Worm (Caenorhabditis elegans) whole organism, late embryonic: Measurements from ENCODE around the gene C07E3.10.

ENCODE experiments used
- C08G9.2 ChIP-seq: sonication (generic microtip); optimal IDR thresholded peaks from 2 replicates; lab custom pipeline; 2016; ENCODE audit warnings: mild to moderate bottlenecking, missing genetic modification characterization, moderate library complexity, missing compliant biosample characterization
- C38D4.7 ChIP-seq: fragments of 200-800 bp; sonication (Bioruptor generic); optimal IDR thresholded peaks from 2 replicates; lab custom pipeline; 2018; ENCODE audit warnings: mild to moderate bottlenecking, missing genetic modification characterization, moderate library complexity, missing compliant biosample characterization
- F13H6.1 ChIP-seq: sonication (generic microtip); optimal IDR thresholded peaks from 2 replicates; lab custom pipeline; 2016; ENCODE audit warnings: missing genetic modification characterization, missing compliant biosample characterization
- T23F11.4 ChIP-seq: fragments of 200-800 bp; sonication (Bioruptor generic); optimal IDR thresholded peaks from 2 replicates; lab custom pipeline; 2018; ENCODE audit warnings: mild to moderate bottlenecking, missing genetic modification characterization, missing compliant biosample characterization
- ahr-1 ChIP-seq: sonication (generic microtip); optimal IDR thresholded peaks from 2 replicates; lab custom pipeline; 2016; ENCODE audit warnings: missing genetic modification characterization, missing compliant biosample characterization
- ceh-14 ChIP-seq: sonication (generic microtip); optimal IDR thresholded peaks from 2 replicates; lab custom pipeline; 2016; ENCODE audit warnings: missing genotype, missing genetic modification characterization, missing compliant biosample characterization
- ceh-18 ChIP-seq: sonication (generic microtip); optimal IDR thresholded peaks from 2 replicates; lab custom pipeline; 2016; ENCODE audit warnings: missing genetic modification characterization, missing compliant biosample characterization
- ceh-2 ChIP-seq: sonication (generic microtip); optimal IDR thresholded peaks from 2 replicates; lab custom pipeline; 2016; ENCODE audit warnings: missing genotype, missing genetic modification characterization, missing compliant biosample characterization
- ceh-31 ChIP-seq: sonication (generic microtip); optimal IDR thresholded peaks from 2 replicates; lab custom pipeline; 2016; ENCODE audit warnings: missing genetic modification characterization, missing compliant biosample characterization
- ceh-34 ChIP-seq: sonication (generic microtip); optimal IDR thresholded peaks from 2 replicates; lab custom pipeline; 2016; ENCODE audit warnings: mild to moderate bottlenecking, missing genetic modification characterization, missing compliant biosample characterization
- ceh-45 ChIP-seq: fragments of 200-800 bp; sonication (Bioruptor generic); IDR thresholded peaks from 2 replicates; pipeline ENCODE4 v1.3.6; 2022; ENCODE audit warnings: missing genetic modification reagents, missing genetic modification characterization, missing compliant biosample characterization
- ceh-48 ChIP-seq: sonication (generic microtip); optimal IDR thresholded peaks from 2 replicates; lab custom pipeline; 2016; ENCODE audit warnings: missing genetic modification characterization, inconsistent platforms, missing compliant biosample characterization
- ceh-6 ChIP-seq: fragments of 200-800 bp; sonication (Bioruptor generic); optimal IDR thresholded peaks from 2 replicates; lab custom pipeline; 2018; ENCODE audit warnings: mild to moderate bottlenecking, missing genetic modification characterization, missing compliant biosample characterization
- che-1 ChIP-seq: sonication (generic microtip); optimal IDR thresholded peaks from 2 replicates; lab custom pipeline; 2016; ENCODE audit warnings: mild to moderate bottlenecking, missing genetic modification characterization, missing compliant biosample characterization
- ets-4 ChIP-seq: sonication (generic microtip); optimal IDR thresholded peaks from 2 replicates; lab custom pipeline; 2016; ENCODE audit warnings: missing genetic modification characterization, missing compliant biosample characterization
- fax-1 ChIP-seq: sonication (generic microtip); optimal IDR thresholded peaks from 2 replicates; lab custom pipeline; 2016; ENCODE audit warnings: missing genotype, missing genetic modification characterization, missing compliant biosample characterization
- fkh-10 ChIP-seq: fragments of 150-350 bp; optimal IDR thresholded peaks from 2 replicates; lab custom pipeline; 2014; ENCODE audit warnings: missing biosample characterization, missing genetic modification reagents, missing genetic modification characterization
- gmeb-2 ChIP-seq: sonication (generic microtip); optimal IDR thresholded peaks from 2 replicates; lab custom pipeline; 2016; ENCODE audit warnings: missing genetic modification characterization, inconsistent platforms, missing compliant biosample characterization
- hlh-13 ChIP-seq: fragments of 200-800 bp; sonication (Bioruptor generic); optimal IDR thresholded peaks from 2 replicates; lab custom pipeline; 2018; ENCODE audit warnings: mild to moderate bottlenecking, missing genetic modification characterization, missing compliant biosample characterization
- hlh-15 ChIP-seq: sonication (generic microtip); optimal IDR thresholded peaks from 2 replicates; lab custom pipeline; 2016; ENCODE audit warnings: missing genetic modification characterization, missing compliant biosample characterization
- hlh-30 ChIP-seq: sonication (generic microtip); optimal IDR thresholded peaks from 2 replicates; lab custom pipeline; 2017; ENCODE audit warnings: antibody characterized with exemption, missing genetic modification characterization, missing compliant biosample characterization; ENCODE audit not compliant: insufficient read depth
- lim-6 ChIP-seq: sonication (generic microtip); optimal IDR thresholded peaks from 2 replicates; lab custom pipeline; 2016; ENCODE audit warnings: missing genetic modification characterization, missing compliant biosample characterization
- lin-11 ChIP-seq: fragments of 200-800 bp; sonication (Bioruptor generic); optimal IDR thresholded peaks from 2 replicates; lab custom pipeline; 2018; ENCODE audit warnings: mild to moderate bottlenecking, missing genetic modification characterization, missing compliant biosample characterization
- nfya-1 ChIP-seq: sonication (generic microtip); optimal IDR thresholded peaks from 2 replicates; lab custom pipeline; 2017; ENCODE audit warnings: missing genetic modification characterization, mild to moderate bottlenecking, missing compliant biosample characterization, antibody characterized with exemption, moderate library complexity
- nhr-232 ChIP-seq: sonication (generic microtip); optimal IDR thresholded peaks from 2 replicates; lab custom pipeline; 2016; ENCODE audit warnings: missing genetic modification characterization, missing compliant biosample characterization
- npax-4 ChIP-seq: sonication (generic microtip); optimal IDR thresholded peaks from 2 replicates; lab custom pipeline; 2016; ENCODE audit warnings: missing genetic modification characterization, missing compliant biosample characterization
- pat-9 ChIP-seq: fragments of 200-800 bp; sonication (Bioruptor generic); optimal IDR thresholded peaks from 2 replicates; lab custom pipeline; 2018; ENCODE audit warnings: mild to moderate bottlenecking, missing genetic modification characterization, moderate library complexity, missing compliant biosample characterization
- pax-1 ChIP-seq: fragments of 150-350 bp; optimal IDR thresholded peaks from 2 replicates; lab custom pipeline; 2014; ENCODE audit warnings: missing biosample characterization, missing genetic modification characterization
- sdc-2 ChIP-seq: sonication (generic microtip); optimal IDR thresholded peaks from 2 replicates; lab custom pipeline; 2016; ENCODE audit warnings: missing genotype, missing genetic modification characterization, missing compliant biosample characterization
- sox-4 ChIP-seq: sonication (generic microtip); optimal IDR thresholded peaks from 2 replicates; lab custom pipeline; 2017; ENCODE audit warnings: mild to moderate bottlenecking, missing genetic modification characterization, inconsistent platforms, missing compliant biosample characterization
- syd-9 ChIP-seq: sonication (generic microtip); optimal IDR thresholded peaks from 2 replicates; lab custom pipeline; 2016; ENCODE audit warnings: mild to moderate bottlenecking, missing genetic modification characterization, moderate library complexity, missing compliant biosample characterization
- ttx-3 ChIP-seq: sonication (generic microtip); optimal IDR thresholded peaks from 2 replicates; lab custom pipeline; 2016; ENCODE audit warnings: missing genetic modification reagents, missing genetic modification characterization, missing compliant biosample characterization
- unc-3 ChIP-seq, 2 experiments: fragments of 200-800 bp in 1 of 2; sonication (Bioruptor generic) in 1 of 2; sonication (generic microtip) in 1 of 2; conservative IDR thresholded peaks in 1 of 2; optimal IDR thresholded peaks in 1 of 2; 2 replicates each; pipeline versions ENCODE4 v1.3.6 to Lab custom; 2016 to 2022; ENCODE audit warnings: missing compliant biosample characterization in 2 of 2, missing genetic modification characterization in 2 of 2, missing genetic modification reagents in 1 of 2
- unc-42 ChIP-seq: sonication (generic microtip); optimal IDR thresholded peaks from 2 replicates; lab custom pipeline; 2016; ENCODE audit warnings: missing genotype, missing genetic modification characterization, missing compliant biosample characterization
- unc-55 ChIP-seq: sonication (generic microtip); optimal IDR thresholded peaks from 2 replicates; lab custom pipeline; 2017; ENCODE audit warnings: missing biosample characterization, missing genetic modification reagents, missing genetic modification characterization
- unc-86 ChIP-seq: sonication (generic microtip); optimal IDR thresholded peaks from 2 replicates; lab custom pipeline; 2016; ENCODE audit warnings: missing genetic modification characterization, missing compliant biosample characterization
- zip-5 ChIP-seq: sonication (generic microtip); optimal IDR thresholded peaks from 2 replicates; lab custom pipeline; 2016; ENCODE audit warnings: missing genetic modification characterization, missing compliant biosample characterization
- ztf-16 ChIP-seq: sonication (generic microtip); optimal IDR thresholded peaks from 2 replicates; lab custom pipeline; 2017; ENCODE audit warnings: missing genetic modification characterization, missing compliant biosample characterization

Gene C07E3.10

DNA sequence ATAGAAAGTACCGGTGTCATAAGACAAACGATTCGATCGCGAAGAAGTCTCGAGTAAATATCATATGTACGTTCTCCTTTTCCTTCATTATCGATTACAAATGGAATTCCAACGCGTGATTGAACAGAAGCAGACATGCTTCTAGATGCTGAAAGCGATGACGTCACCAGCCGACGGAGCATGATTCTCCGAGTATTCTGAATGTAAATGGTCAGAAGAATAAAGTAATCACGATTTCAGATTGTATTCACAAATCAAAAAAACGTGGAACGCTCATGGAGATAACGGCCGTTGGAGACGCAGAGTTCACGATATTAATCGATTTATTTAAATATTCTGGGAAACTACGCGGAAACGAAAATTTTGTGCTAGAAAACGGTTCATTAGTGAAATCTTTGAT lies 43.5 kb upstream of the C07E3.10 start, which contains the start of gene clpp-1:
Gene clpp-1 (minus strand): TSS at position 197 of the 400 bp plus-strand sequence.
- TF ChIP-seq zip-5 (tag; lab: Kevin White, UChicago) (no peak), ttx-3 (no peak), ceh-48 (tag; lab: Kevin White, UChicago) (no peak), nhr-232 (tag; lab: Kevin White, UChicago) (no peak), ceh-2 (tag; lab: Kevin White, UChicago) (no peak), che-1 (no peak), ztf-16 (tag; lab: Kevin White, UChicago) (no peak), pat-9 (no peak), syd-9 (tag; lab: Kevin White, UChicago) (no peak)

DNA sequence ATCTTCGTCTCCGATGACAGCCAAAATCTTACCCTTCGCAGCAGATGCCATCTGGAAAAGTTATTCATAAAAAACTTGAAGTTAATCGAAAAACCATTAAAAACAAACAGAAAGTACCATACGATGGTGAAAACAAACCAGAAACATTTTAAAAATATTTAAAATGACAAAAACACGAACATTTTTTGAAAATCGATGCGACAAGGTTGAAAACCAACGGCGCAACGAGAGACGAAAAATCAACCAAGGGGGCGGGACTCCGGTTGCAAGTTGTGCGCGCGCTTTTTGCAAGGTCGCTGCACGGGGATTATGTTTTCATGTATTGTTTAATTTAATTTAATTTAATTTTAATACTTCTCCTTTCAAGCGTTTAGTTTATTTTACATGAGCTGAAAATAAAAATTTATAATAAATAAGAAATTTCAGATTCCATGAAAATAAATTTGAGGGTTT lies 42.5 kb upstream of the C07E3.10 start, which contains the start of gene vha-9:
Gene vha-9 (minus strand): TSS at position 51 of the 453 bp plus-strand sequence.
- TF ChIP-seq nfya-1 (tag; lab: Kevin White, UChicago), result peak; percentile 51
- TF ChIP-seq pat-9, result no peak
- peak; percentile 17 for TF ChIP-seq ceh-2 (tag; lab: Kevin White, UChicago)
- peak; percentile 5 for TF ChIP-seq fax-1 (tag; lab: Kevin White, UChicago)
- no peak for TF ChIP-seq hlh-15 (tag; lab: Kevin White, UChicago)
- TF ChIP-seq ceh-6 (GFP tag; lab: Kevin White, UChicago), result no peak
- no peak for TF ChIP-seq unc-55
- peak; percentile 78 for TF ChIP-seq unc-42 (tag; lab: Kevin White, UChicago)
- TF ChIP-seq ceh-31 (tag; lab: Kevin White, UChicago), result peak; percentile 51
- peak; percentile 12 for TF ChIP-seq pax-1 (tag; lab: Kevin White, UChicago)
- TF ChIP-seq lim-6 (tag; lab: Kevin White, UChicago), result no peak
- no peak for TF ChIP-seq ahr-1
- TF ChIP-seq zip-5 (tag; lab: Kevin White, UChicago), result no peak
- no peak for TF ChIP-seq ceh-18 (tag; lab: Kevin White, UChicago)
- no peak for TF ChIP-seq F13H6.1 (tag; lab: Kevin White, UChicago)
- TF ChIP-seq fkh-10 (GFP tag; lab: Kevin White, UChicago), result no peak
- TF ChIP-seq ceh-34 (tag; lab: Kevin White, UChicago), result no peak
- TF ChIP-seq C08G9.2, result no peak
- peak; percentile 2 for TF ChIP-seq unc-86 (tag; lab: Kevin White, UChicago)
- TF ChIP-seq ztf-16 (tag; lab: Kevin White, UChicago), result peak; percentile 7
- TF ChIP-seq nhr-232 (tag; lab: Kevin White, UChicago), result no peak
- TF ChIP-seq ttx-3, result no peak
- TF ChIP-seq ceh-14 (tag; lab: Kevin White, UChicago), result peak; percentile 51
- TF ChIP-seq C38D4.7 (GFP tag; lab: Kevin White, UChicago), result no peak
- no peak for TF ChIP-seq sdc-2 (tag; lab: Kevin White, UChicago)
- TF ChIP-seq sox-4 (tag; lab: Kevin White, UChicago), result no peak
- TF ChIP-seq ets-4, result no peak
- TF ChIP-seq hlh-13 (GFP tag; lab: Kevin White, UChicago), result no peak
- peak; percentile 31 for TF ChIP-seq ceh-48 (tag; lab: Kevin White, UChicago)
- TF ChIP-seq gmeb-2 (tag; lab: Kevin White, UChicago), result peak; percentile 25
- no peak for TF ChIP-seq npax-4 (tag; lab: Kevin White, UChicago)
- TF ChIP-seq T23F11.4 (GFP tag; lab: Kevin White, UChicago), result no peak
- TF ChIP-seq lin-11 (tag; lab: Kevin White, UChicago), result peak; percentile 22
- TF ChIP-seq unc-3 (GFP tag; conservative IDR thresholded peaks at IDR 0.05; lab: Robert Waterston, UW), result no peak
- TF ChIP-seq unc-3 (tag; optimal IDR thresholded peaks at IDR 0.05; lab: Kevin White, UChicago), result no peak
- no peak for TF ChIP-seq hlh-30 (tag; lab: Kevin White, UChicago)

DNA sequence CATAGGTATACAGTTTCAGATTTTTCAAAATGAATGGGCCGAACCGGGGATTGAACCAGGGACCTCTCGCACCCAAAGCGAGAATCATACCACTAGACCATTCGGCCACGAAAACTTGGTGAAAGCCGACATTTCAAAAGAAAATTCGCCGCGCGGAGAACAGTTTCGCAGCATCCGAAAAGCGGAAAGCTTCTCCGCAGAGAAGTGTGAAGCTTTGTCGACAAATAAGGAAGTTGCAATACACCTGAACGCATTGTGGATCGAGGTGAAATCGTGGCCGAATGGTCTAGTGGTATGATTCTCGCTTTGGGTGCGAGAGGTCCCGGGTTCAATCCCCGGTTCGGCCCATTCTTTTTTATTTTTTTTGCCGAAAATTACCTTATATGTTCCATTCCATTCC lies 41.4 kb upstream of the C07E3.10 start:
- TF ChIP-seq ceh-45 (GFP tag; lab: Robert Waterston, UW) (0 out of 2 replicates have a peak, but pooled peaks have one; percentile 8), gmeb-2 (tag; lab: Kevin White, UChicago) (peak; percentile 5)
